Worm (Caenorhabditis elegans): ENCODE data around the gene sir-2.2.

DNA sequence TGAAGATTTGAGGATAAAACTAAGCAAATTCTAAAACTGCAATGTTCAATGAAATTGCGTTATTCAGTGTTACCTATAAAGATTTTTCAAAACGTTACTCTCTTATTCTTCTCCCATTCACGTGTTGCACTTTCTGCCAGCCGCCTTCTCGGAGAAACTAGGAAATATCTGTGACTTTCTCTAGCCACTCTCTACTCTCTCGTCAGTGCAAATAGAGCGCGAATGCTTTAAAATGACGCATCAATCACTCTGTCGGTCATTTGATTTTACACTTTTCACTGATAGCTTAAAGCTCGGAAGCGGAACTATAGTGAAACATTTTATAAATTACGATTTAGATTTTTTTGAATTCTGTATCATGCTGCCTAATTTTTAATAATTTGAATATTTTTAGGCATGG is 1.0 kb downstream of the sir-2.2 start:
- no peak for TF ChIP-seq cog-1 (tag; optimal IDR thresholded peaks at IDR 0.05)
- no peak for TF ChIP-seq ztf-29 (GFP tag; IDR thresholded peaks at IDR 0.05)
- no peak for TF ChIP-seq med-1 (GFP tag; optimal IDR thresholded peaks at IDR 0.05; ENCODE audit: insufficient read depth)
- TF ChIP-seq flt-1 (GFP tag; IDR thresholded peaks at IDR 0.05) = no peak
- TF ChIP-seq ztf-23 (GFP tag; IDR thresholded peaks at IDR 0.05) = no peak
- no peak for TF ChIP-seq ref-1 (GFP tag; conservative IDR thresholded peaks at IDR 0.05)
- no peak for TF ChIP-seq T22C8.4 (GFP tag; IDR thresholded peaks at IDR 0.05)
- no peak for TF ChIP-seq tab-1 (GFP tag; IDR thresholded peaks at IDR 0.05)
- no peak for TF ChIP-seq klf-2 (GFP tag; conservative IDR thresholded peaks at IDR 0.05)

Measured in whole organism, midembryonic.